Fruit fly (Drosophila melanogaster) whole organism, embryonic: Measurements from ENCODE around the gene Rrp47.

Source experiments
- CG11085 ChIP-seq: fragments of 200-800 bp; sonication (Bioruptor generic); IDR thresholded peaks from 2 replicates; pipeline ENCODE4 v1.3.6; 2022; ENCODE audit warnings: missing biosample characterization, missing genetic modification characterization
- CG11093 ChIP-seq: fragments of 200-800 bp; sonication (Bioruptor generic); IDR thresholded peaks from 3 replicates; pipeline ENCODE4 v1.3.6; 2022; ENCODE audit warnings: missing biosample characterization, missing genetic modification characterization
- CG16815 ChIP-seq: fragments of 200-800 bp; sonication (Bioruptor generic); optimal IDR thresholded peaks from 3 replicates; lab custom pipeline; 2017; ENCODE audit warnings: missing biosample characterization, mild to moderate bottlenecking, missing genetic modification characterization
- CG16863 ChIP-seq: fragments of 200-800 bp; sonication (Bioruptor generic); optimal IDR thresholded peaks from 3 replicates; lab custom pipeline; 2016; ENCODE audit warnings: missing biosample characterization, missing genetic modification characterization
- HHEX ChIP-seq: fragments of 200-800 bp; sonication (Bioruptor generic); optimal IDR thresholded peaks from 3 replicates; lab custom pipeline; 2017; ENCODE audit warnings: missing biosample characterization, mild to moderate bottlenecking, missing genetic modification characterization, missing genetic modification reagents
- Hr51 ChIP-seq, 2 experiments: fragments of 200-800 bp; sonication (Bioruptor generic); optimal IDR thresholded peaks; 2 replicates in 1 of 2; 3 replicates in 1 of 2; lab custom pipeline; 2016 to 2018; ENCODE audit warnings: missing biosample characterization in 2 of 2, missing genetic modification characterization in 2 of 2, mild to moderate bottlenecking in 1 of 2, moderate library complexity in 1 of 2
- NfI ChIP-seq: fragments of 200-800 bp; sonication (Bioruptor generic); optimal IDR thresholded peaks from 3 replicates; lab custom pipeline; 2018; ENCODE audit warnings: missing biosample characterization, mild to moderate bottlenecking, missing genetic modification characterization, moderate library complexity
- Ravus ChIP-seq: fragments of 200-800 bp; sonication (Bioruptor generic); IDR thresholded peaks from 2 replicates; pipeline ENCODE4 v1.3.6; 2022; ENCODE audit warnings: missing biosample characterization, missing genetic modification characterization
- abd-A ChIP-seq: fragments of 200-800 bp; sonication (Bioruptor generic); optimal IDR thresholded peaks from 3 replicates; lab custom pipeline; 2019; ENCODE audit warnings: missing biosample characterization, mild to moderate bottlenecking, missing genetic modification characterization, moderate library complexity
- br ChIP-seq: fragments of >200 bp; optimal IDR thresholded peaks from 2 replicates; lab custom pipeline; 2017
- lola ChIP-seq, 3 experiments: fragments of >200 bp in 2 of 3; fragments of 200-800 bp in 1 of 3; sonication (Bioruptor generic) in 1 of 3; optimal IDR thresholded peaks; 2 replicates each; lab custom pipeline; 2017 to 2019; ENCODE audit warnings: missing biosample characterization in 3 of 3, missing genetic modification characterization in 3 of 3, mild to moderate bottlenecking in 1 of 3, moderate library complexity in 1 of 3
- pan ChIP-seq, 4 experiments: fragments of >200 bp in 3 of 4; fragments of 200-800 bp in 1 of 4; sonication (Bioruptor generic) in 1 of 4; optimal IDR thresholded peaks in 3 of 4; IDR thresholded peaks in 1 of 4; 2 replicates each; pipeline versions ENCODE4 v1.3.6 to Lab custom; 2017 to 2022; ENCODE audit warnings: missing biosample characterization in 2 of 4, missing genetic modification characterization in 2 of 4, mixed read lengths in 1 of 4
- scrt ChIP-seq: fragments of 200-800 bp; sonication (Bioruptor generic); optimal IDR thresholded peaks from 2 replicates; lab custom pipeline; 2018; ENCODE audit warnings: missing biosample characterization, mild to moderate bottlenecking, missing genetic modification characterization, moderate library complexity
- slbo ChIP-seq: fragments of 200-800 bp; sonication (Bioruptor generic); IDR thresholded peaks from 2 replicates; pipeline ENCODE4 v1.3.6; 2022; ENCODE audit warnings: missing biosample characterization, missing genetic modification characterization

dm6 chrX:15941527-15941926, 3.2 kb upstream of the Rrp47 start:
- TF ChIP-seq HHEX (no peak), lola (GFP tag; optimal IDR thresholded peaks at IDR 0.05; lab: Kevin White, UChicago) (no peak), CG11093 (GFP tag; lab: Robert Waterston, UW) (no peak), NfI (GFP tag; lab: Kevin White, UChicago) (no peak), scrt (GFP tag; lab: Kevin White, UChicago) (no peak), br (no peak), CG16863 (GFP tag; lab: Kevin White, UChicago) (no peak), abd-A (tag; lab: Kevin White, UChicago) (no peak), CG16815 (GFP tag; lab: Kevin White, UChicago) (no peak), Ravus (no peak), CG11085 (GFP tag; lab: Robert Waterston, UW) (no peak), Hr51 (GFP tag; optimal IDR thresholded peaks at IDR 0.05; lab: Kevin White, UChicago) (no peak), slbo (GFP tag; lab: Robert Waterston, UW) (no peak), pan (optimal IDR thresholded peaks at IDR 0.05; lab: Kevin White, UChicago) (no peak), pan (GFP tag; optimal IDR thresholded peaks at IDR 0.05 in 1 of 2, IDR thresholded peaks at IDR 0.05 in 1 of 2) (no peak)
